Worm (Caenorhabditis elegans) whole organism, young adult: ENCODE data around the gene F22B3.5.

Experiments used
- D2030.7 ChIP-seq: fragments of 200-800 bp; sonication (Bioruptor generic); IDR thresholded peaks from 2 replicates; pipeline ENCODE4 v1.3.6; 2022; ENCODE audit warnings: missing genetic modification reagents, missing genetic modification characterization, missing compliant biosample characterization
- ama-1 ChIP-seq, 3 experiments: fragments of 150-350 bp in 1 of 3; sonication (generic microtip) in 2 of 3; optimal IDR thresholded peaks; 2 replicates each; lab custom pipeline; 2014 to 2018; ENCODE audit warnings: missing biosample characterization in 2 of 3, missing genetic modification characterization in 2 of 3, missing genetic modification reagents in 2 of 3
- aptf-3 ChIP-seq: fragments of 200-800 bp; sonication (Bioruptor generic); IDR thresholded peaks from 2 replicates; pipeline ENCODE4 v1.3.6; 2022; ENCODE audit warnings: missing genetic modification characterization, missing compliant biosample characterization
- athp-1 ChIP-seq: sonication (generic microtip); optimal IDR thresholded peaks from 2 replicates; lab custom pipeline; 2017; ENCODE audit warnings: mild to moderate bottlenecking, missing genetic modification characterization, missing compliant biosample characterization
- attf-3 ChIP-seq: fragments of 200-800 bp; sonication (Bioruptor generic); conservative IDR thresholded peaks from 2 replicates; pipeline ENCODE4 v1.3.6; 2022; ENCODE audit warnings: missing genetic modification reagents, missing genetic modification characterization, missing compliant biosample characterization
- efl-1 ChIP-seq: fragments of 150-350 bp; optimal IDR thresholded peaks from 2 replicates; lab custom pipeline; 2014; ENCODE audit warnings: missing biosample characterization, missing genetic modification reagents, missing genetic modification characterization
- hmg-20 ChIP-seq: fragments of 200-800 bp; sonication (Bioruptor generic); IDR thresholded peaks from 2 replicates; pipeline ENCODE4 v1.3.6; 2022; ENCODE audit warnings: missing genetic modification reagents, missing genetic modification characterization, missing compliant biosample characterization
- lsl-1 ChIP-seq: fragments of 200-800 bp; sonication (Bioruptor generic); optimal IDR thresholded peaks from 2 replicates; lab custom pipeline; 2018; ENCODE audit warnings: mild to moderate bottlenecking, missing genetic modification characterization, moderate library complexity, missing compliant biosample characterization
- unc-130 ChIP-seq: sonication (generic microtip); optimal IDR thresholded peaks from 2 replicates; lab custom pipeline; 2016; ENCODE audit warnings: missing genetic modification reagents, missing genetic modification characterization, missing compliant biosample characterization

DNA sequence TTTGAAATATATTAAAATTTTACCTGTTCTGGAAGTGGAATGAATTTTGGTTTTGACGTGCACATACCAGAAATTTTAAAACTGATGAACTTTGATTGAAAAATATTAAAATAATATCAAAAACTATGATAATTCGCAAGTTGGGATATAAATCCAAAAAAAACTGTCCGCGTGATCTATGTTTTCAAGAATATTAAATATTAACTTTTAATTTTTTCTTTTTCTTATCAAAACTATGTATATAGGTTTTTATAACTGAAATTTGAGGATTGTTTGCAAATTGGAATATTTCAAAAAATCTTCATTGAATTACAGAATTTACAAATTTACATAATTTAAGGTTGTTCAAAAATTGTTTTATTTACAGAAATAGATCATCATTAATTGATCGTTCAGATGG lies 48.5 kb upstream of the F22B3.5 start, which contains the start of gene C10C6.3:
- TF ChIP-seq ama-1 (optimal IDR thresholded peaks at IDR 0.05; lab: Kevin White, UChicago) (no peak), ama-1 (GFP tag; optimal IDR thresholded peaks at IDR 0.05; lab: Kevin White, UChicago) (no peak), efl-1 (GFP tag; lab: Kevin White, UChicago) (no peak), athp-1 (tag; lab: Kevin White, UChicago) (no peak), hmg-20 (GFP tag; lab: Robert Waterston, UW) (no peak), attf-3 (GFP tag; lab: Robert Waterston, UW) (no peak), aptf-3 (GFP tag; lab: Robert Waterston, UW) (no peak), lsl-1 (GFP tag; lab: Kevin White, UChicago) (no peak), unc-130 (no peak), D2030.7 (GFP tag; lab: Robert Waterston, UW) (no peak)
